Worm (Caenorhabditis elegans) whole organism, L3 larva: ENCODE data around the gene F49E12.10.

Experiments
- ceh-9 ChIP-seq: sonication (generic microtip); optimal IDR thresholded peaks from 2 replicates; lab custom pipeline; 2018; ENCODE audit warnings: missing biosample characterization, missing genetic modification characterization
- daf-12 ChIP-seq: fragments of 150-350 bp; optimal IDR thresholded peaks from 2 replicates; lab custom pipeline; 2014; ENCODE audit warnings: missing biosample characterization, missing genetic modification reagents, missing genetic modification characterization
- egl-27 ChIP-seq: sonication (generic microtip); optimal IDR thresholded peaks from 4 replicates; lab custom pipeline; 2017; ENCODE audit warnings: missing biosample characterization, missing genetic modification reagents, missing genetic modification characterization
- fos-1 ChIP-seq: fragments of 150-350 bp; optimal IDR thresholded peaks from 2 replicates; lab custom pipeline; 2014; ENCODE audit warnings: missing biosample characterization, missing genetic modification characterization
- nhr-237 ChIP-seq: fragments of 150-350 bp; optimal IDR thresholded peaks from 2 replicates; lab custom pipeline; 2014; ENCODE audit warnings: missing biosample characterization, missing genetic modification characterization
- snpc-4 ChIP-seq: fragments of 150-350 bp; optimal IDR thresholded peaks from 2 replicates; lab custom pipeline; 2014; ENCODE audit warnings: missing biosample characterization, missing genetic modification characterization
- ztf-4 ChIP-seq: fragments of 150-350 bp; optimal IDR thresholded peaks from 2 replicates; lab custom pipeline; 2014; ENCODE audit warnings: missing biosample characterization, missing genetic modification characterization

DNA sequence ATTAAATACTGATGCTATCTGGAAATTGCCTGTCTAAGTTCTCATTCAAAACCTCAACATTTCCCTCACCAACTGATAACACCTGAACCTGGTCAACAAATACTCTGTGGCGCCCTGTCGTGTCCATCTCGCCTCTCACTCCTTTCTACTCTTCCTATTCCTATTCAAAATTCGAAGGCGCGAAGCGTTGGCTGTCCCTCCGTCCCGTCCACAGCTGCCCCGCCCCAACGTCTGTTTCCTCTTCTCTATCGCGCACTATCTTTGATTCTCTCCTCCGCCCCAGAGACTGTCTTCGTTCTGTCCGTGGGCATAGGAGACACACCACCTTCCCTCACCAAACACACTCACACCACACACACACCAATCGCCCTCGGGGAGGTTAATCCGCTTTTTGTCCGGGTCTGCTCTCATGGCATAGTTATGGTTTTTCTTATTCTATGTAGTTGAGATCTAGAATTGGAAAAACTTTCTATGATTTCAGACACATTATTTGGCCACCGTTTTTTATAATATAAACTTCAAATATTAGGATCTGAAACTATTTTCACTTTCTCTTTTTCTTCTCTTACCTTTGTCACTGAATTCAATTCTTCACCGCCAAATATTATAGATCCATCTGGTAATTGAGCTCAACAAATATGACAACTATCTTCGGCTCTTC is 21.3 kb downstream of the F49E12.10 start, which contains the start of gene efl-3:
- TF ChIP-seq daf-12 (tag; lab: Kevin White, UChicago) (no peak), fos-1 (tag; lab: Kevin White, UChicago) (no peak), nhr-237 (tag; lab: Kevin White, UChicago) (no peak), ceh-9 (tag; lab: Kevin White, UChicago) (no peak), snpc-4 (tag; lab: Kevin White, UChicago) (no peak), egl-27 (tag; lab: Kevin White, UChicago) (no peak), ztf-4 (tag; lab: Kevin White, UChicago) (no peak)
